Worm (Caenorhabditis elegans) whole organism, mixed stage, embryonic: ENCODE data around the gene irg-1.

Experiments used
- elt-3 ChIP-seq: fragments of 150-350 bp; optimal IDR thresholded peaks from 2 replicates; lab custom pipeline; 2014; ENCODE audit warnings: missing biosample characterization, missing genetic modification characterization
- lin-32 ChIP-seq: fragments of 200-800 bp; sonication (Bioruptor generic); optimal IDR thresholded peaks from 2 replicates; lab custom pipeline; 2018; ENCODE audit warnings: mild to moderate bottlenecking, missing genetic modification characterization, missing compliant biosample characterization
- sem-2 ChIP-seq: fragments of 200-800 bp; sonication (Bioruptor generic); optimal IDR thresholded peaks from 2 replicates; lab custom pipeline; 2018; ENCODE audit warnings: mild to moderate bottlenecking, missing genetic modification characterization, missing compliant biosample characterization
- unc-62 ChIP-seq: fragments of 150-350 bp; optimal IDR thresholded peaks from 2 replicates; lab custom pipeline; 2014; ENCODE audit warnings: missing biosample characterization, missing genetic modification reagents, missing genetic modification characterization

- no peak for TF ChIP-seq sem-2 (GFP tag; lab: Kevin White, UChicago)
- TF ChIP-seq unc-62 (GFP tag; lab: Kevin White, UChicago) = no peak
- no peak for TF ChIP-seq lin-32 (GFP tag; lab: Kevin White, UChicago)
- TF ChIP-seq elt-3 (tag; lab: Kevin White, UChicago) = no peak
Observed at ce11 chrV:3541117-3541516, 17.7 kb downstream of the irg-1 start, which contains the start of gene srbc-67.
